Worm (Caenorhabditis elegans) whole organism, young adult: Measurements from ENCODE around the gene C38D4.10.

Experiments
- F10E7.11 ChIP-seq: sonication (generic microtip); optimal IDR thresholded peaks from 2 replicates; lab custom pipeline; 2017; ENCODE audit warnings: mild to moderate bottlenecking, missing genetic modification characterization, moderate library complexity, missing compliant biosample characterization
- F37B4.10 ChIP-seq: fragments of 200-800 bp; sonication (Bioruptor generic); IDR thresholded peaks from 2 replicates; pipeline ENCODE4 v1.3.6; 2022; ENCODE audit warnings: missing genetic modification characterization, missing compliant biosample characterization
- F57C9.4 ChIP-seq: sonication (generic microtip); optimal IDR thresholded peaks from 2 replicates; lab custom pipeline; 2017; ENCODE audit warnings: mild to moderate bottlenecking, missing genetic modification characterization, missing compliant biosample characterization
- ama-1 ChIP-seq, 3 experiments: fragments of 150-350 bp in 1 of 3; sonication (generic microtip) in 2 of 3; optimal IDR thresholded peaks; 2 replicates each; lab custom pipeline; 2014 to 2018; ENCODE audit warnings: missing biosample characterization in 2 of 3, missing genetic modification characterization in 2 of 3, missing genetic modification reagents in 2 of 3
- attf-6 ChIP-seq: fragments of 200-800 bp; sonication (Bioruptor generic); IDR thresholded peaks from 2 replicates; pipeline ENCODE4 v1.3.6; 2022; ENCODE audit warnings: missing genetic modification reagents, missing genetic modification characterization, missing compliant biosample characterization
- him-1 ChIP-seq: sonication (generic microtip); optimal IDR thresholded peaks from 2 replicates; lab custom pipeline; 2016; ENCODE audit warnings: missing genotype, missing genetic modification reagents, missing genetic modification characterization, missing compliant biosample characterization
- let-526 ChIP-seq: fragments of 200-800 bp; sonication (Bioruptor generic); IDR thresholded peaks from 2 replicates; pipeline ENCODE4 v1.3.6; 2022; ENCODE audit warnings: missing genetic modification reagents, missing genetic modification characterization, missing compliant biosample characterization
- nhr-27 ChIP-seq: fragments of 200-800 bp; sonication (Bioruptor generic); optimal IDR thresholded peaks from 2 replicates; lab custom pipeline; 2018; ENCODE audit warnings: mild to moderate bottlenecking, missing genetic modification characterization, moderate library complexity, missing compliant biosample characterization
- rec-8 ChIP-seq, 2 experiments: sonication (generic microtip); optimal IDR thresholded peaks; 2 replicates each; lab custom pipeline; 2016; ENCODE audit warnings: mild to moderate bottlenecking in 2 of 2, missing genetic modification characterization in 2 of 2, missing genetic modification reagents in 2 of 2, missing genotype in 2 of 2, missing biosample characterization in 1 of 2, missing compliant biosample characterization in 1 of 2, moderate library complexity in 1 of 2
- snpc-1.1 ChIP-seq: sonication (generic microtip); optimal IDR thresholded peaks from 2 replicates; lab custom pipeline; 2017; ENCODE audit warnings: missing genetic modification characterization, mild to moderate bottlenecking, missing compliant biosample characterization, antibody characterized with exemption, moderate library complexity, missing genotype, missing genetic modification reagents; ENCODE audit not compliant: insufficient read depth
- unc-62 ChIP-seq: fragments of 150-350 bp; optimal IDR thresholded peaks from 2 replicates; lab custom pipeline; 2014; ENCODE audit warnings: missing biosample characterization, missing genetic modification reagents, missing genetic modification characterization

DNA sequence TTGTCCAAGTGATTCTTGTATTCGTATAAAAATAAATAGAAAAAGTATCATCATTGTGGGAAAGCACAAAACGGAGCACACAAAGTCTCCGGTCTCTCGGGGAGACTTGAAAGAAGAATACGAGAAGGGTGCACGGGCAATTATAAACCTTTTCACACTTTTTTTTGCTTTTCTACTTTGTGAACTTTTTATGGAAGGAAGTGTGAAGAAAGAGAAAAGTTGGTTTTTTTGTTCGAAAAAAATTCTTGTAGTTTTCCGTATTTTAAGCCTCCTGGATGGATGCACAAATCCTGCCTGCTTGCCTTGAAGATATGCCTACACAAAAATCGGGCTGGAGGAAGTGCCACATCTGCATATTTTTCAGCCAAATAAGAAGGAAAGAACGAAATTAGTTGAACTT is 4.3 kb upstream of the C38D4.10 start, which contains the start of gene B0393.7:
- TF ChIP-seq ama-1 (optimal IDR thresholded peaks at IDR 0.05; lab: Kevin White, UChicago) = no peak
- TF ChIP-seq ama-1 (GFP tag; optimal IDR thresholded peaks at IDR 0.05; lab: Kevin White, UChicago) = no peak
- no peak for TF ChIP-seq him-1 (tag; lab: Kevin White, UChicago)
- TF ChIP-seq unc-62 (GFP tag; lab: Kevin White, UChicago) = no peak
- TF ChIP-seq F37B4.10 (GFP tag; lab: Robert Waterston, UW) = no peak
- TF ChIP-seq nhr-27 (tag; lab: Kevin White, UChicago) = no peak
- TF ChIP-seq snpc-1.1 (tag; lab: Kevin White, UChicago) = no peak
- no peak for TF ChIP-seq F10E7.11
- no peak for TF ChIP-seq F57C9.4 (tag; lab: Kevin White, UChicago)
- TF ChIP-seq let-526 = no peak
- TF ChIP-seq rec-8 (tag; optimal IDR thresholded peaks at IDR 0.05; lab: Kevin White, UChicago) = no peak
- no peak for TF ChIP-seq attf-6
